Fruit fly (Drosophila melanogaster): ENCODE measurements around the gene CG14669.

DNA sequence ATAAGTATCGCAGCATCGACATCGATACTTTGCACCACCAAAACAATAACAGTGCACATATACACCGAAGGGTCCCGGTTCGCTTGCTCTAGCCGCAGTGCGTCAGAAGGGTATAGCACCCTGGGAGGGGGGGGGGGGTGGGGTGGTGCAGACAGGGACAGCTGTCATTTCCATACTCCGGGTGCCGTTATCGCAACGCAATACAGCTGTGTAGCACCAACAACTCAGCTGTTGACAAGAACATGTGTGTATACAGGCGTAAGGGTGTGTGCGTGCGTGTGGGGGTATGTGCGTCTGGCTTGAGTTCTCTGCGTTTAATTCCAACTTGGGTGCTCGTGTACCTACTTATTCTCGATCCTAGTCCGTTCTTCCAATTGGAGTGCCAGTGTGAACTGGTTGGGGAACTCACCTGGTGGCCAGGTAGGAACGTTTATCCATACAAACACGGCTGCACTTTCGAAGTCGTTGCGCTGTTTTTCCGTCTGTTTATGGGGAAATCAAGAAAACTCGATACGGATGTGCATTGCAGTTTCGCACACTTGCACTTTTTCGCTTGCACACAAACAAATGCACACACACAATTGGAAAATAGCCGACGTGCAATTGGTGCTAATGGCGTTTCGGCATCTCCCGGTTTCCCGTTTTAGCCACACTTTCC lies 46.7 kb upstream of the CG14669 start:
- no peak for TF ChIP-seq CTCF (optimal IDR thresholded peaks at IDR 0.05)
- no peak for TF ChIP-seq CG8478 (optimal IDR thresholded peaks at IDR 0.05)
